Fruit fly (Drosophila melanogaster) whole organism, pupa: ENCODE results near the gene firl.

Experiments
- CG10348 ChIP-seq: fragments of 200-800 bp; sonication (Bioruptor generic); IDR thresholded peaks from 2 replicates; pipeline ENCODE4 v1.3.6; 2022; ENCODE audit warnings: missing biosample characterization, missing genetic modification characterization
- CG12605 ChIP-seq: fragments of 200-800 bp; sonication (Bioruptor generic); IDR thresholded peaks from 2 replicates; pipeline ENCODE4 v1.3.6; 2022; ENCODE audit warnings: missing biosample characterization, missing genetic modification characterization
- CG13204 ChIP-seq: fragments of 200-800 bp; sonication (Bioruptor generic); optimal IDR thresholded peaks from 2 replicates; lab custom pipeline; 2018; ENCODE audit warnings: missing biosample characterization, mild to moderate bottlenecking, missing genetic modification characterization, moderate library complexity
- CG14655 ChIP-seq: fragments of 200-800 bp; sonication (Bioruptor generic); optimal IDR thresholded peaks from 3 replicates; lab custom pipeline; 2017; ENCODE audit warnings: mild to moderate bottlenecking, missing biosample characterization, missing genetic modification reagents, missing genetic modification characterization
- CG15710 ChIP-seq: fragments of 200-800 bp; sonication (Bioruptor generic); optimal IDR thresholded peaks from 2 replicates; lab custom pipeline; 2018; ENCODE audit warnings: missing biosample characterization, mild to moderate bottlenecking, missing genetic modification characterization, moderate library complexity
- CG17806 ChIP-seq: fragments of 200-800 bp; sonication (Bioruptor generic); optimal IDR thresholded peaks from 2 replicates; lab custom pipeline; 2018; ENCODE audit warnings: missing biosample characterization, mild to moderate bottlenecking, missing genetic modification characterization, moderate library complexity
- CG34367 ChIP-seq: fragments of 200-800 bp; sonication (Bioruptor generic); optimal IDR thresholded peaks from 2 replicates; lab custom pipeline; 2018; ENCODE audit warnings: missing biosample characterization, mild to moderate bottlenecking, missing genetic modification characterization
- CG8159 ChIP-seq: fragments of 200-800 bp; sonication (Bioruptor generic); optimal IDR thresholded peaks from 3 replicates; lab custom pipeline; 2018; ENCODE audit warnings: missing biosample characterization, mild to moderate bottlenecking, missing genetic modification characterization, moderate library complexity
- CG9948 ChIP-seq: fragments of 200-800 bp; sonication (Bioruptor generic); optimal IDR thresholded peaks from 2 replicates; lab custom pipeline; 2018; ENCODE audit warnings: missing biosample characterization, mild to moderate bottlenecking, missing genetic modification characterization, moderate library complexity
- D1 ChIP-seq: fragments of 200-800 bp; sonication (Bioruptor generic); optimal IDR thresholded peaks from 2 replicates; lab custom pipeline; 2018; ENCODE audit warnings: missing biosample characterization, mild to moderate bottlenecking, missing genetic modification characterization, moderate library complexity
- EcR ChIP-seq: fragments of 200-800 bp; sonication (Bioruptor generic); optimal IDR thresholded peaks from 3 replicates; lab custom pipeline; 2019; ENCODE audit warnings: missing biosample characterization, missing genetic modification characterization, mild to moderate bottlenecking, moderate library complexity, missing genetic modification reagents
- Pif1B ChIP-seq: fragments of 200-800 bp; sonication (Bioruptor generic); optimal IDR thresholded peaks from 3 replicates; lab custom pipeline; 2016; ENCODE audit warnings: missing biosample characterization, missing genetic modification characterization
- Snoo ChIP-seq: fragments of 200-800 bp; sonication (Bioruptor generic); optimal IDR thresholded peaks from 3 replicates; lab custom pipeline; 2017; ENCODE audit warnings: missing biosample characterization, mild to moderate bottlenecking, missing genetic modification characterization, inconsistent platforms
- gl ChIP-seq: fragments of 200-800 bp; sonication (Bioruptor generic); optimal IDR thresholded peaks from 2 replicates; lab custom pipeline; 2018; ENCODE audit warnings: missing biosample characterization, mild to moderate bottlenecking, missing genetic modification characterization

DNA sequence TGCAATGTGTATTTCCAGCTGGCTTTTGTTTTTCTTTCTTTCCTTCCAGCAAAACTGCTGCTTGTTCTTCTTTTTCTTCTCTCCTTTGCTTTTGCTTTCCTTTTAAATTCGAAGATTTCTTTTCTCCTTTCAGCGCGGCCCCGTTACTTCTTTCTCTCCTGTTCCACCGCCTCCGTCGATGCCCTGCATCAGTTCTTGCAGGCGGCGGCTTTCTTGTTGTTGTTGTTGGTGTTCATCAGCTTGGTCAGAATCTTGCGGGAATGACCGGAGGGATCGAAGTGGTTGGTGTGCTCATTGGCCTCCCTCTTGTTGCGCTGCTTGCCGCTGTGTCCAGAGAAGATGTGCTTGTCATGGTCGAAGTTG lies 21.0 kb downstream of the firl start:
- no peak for TF ChIP-seq Pif1B
- no peak for TF ChIP-seq CG12605
- TF ChIP-seq CG10348 (GFP tag; lab: Robert Waterston, UW) = no peak
- TF ChIP-seq CG34367 (tag; lab: Kevin White, UChicago) = no peak
- TF ChIP-seq CG9948 (tag; lab: Kevin White, UChicago) = no peak
- TF ChIP-seq CG15710 (tag; lab: Kevin White, UChicago) = no peak
- TF ChIP-seq CG13204 = no peak
- TF ChIP-seq gl (tag; lab: Kevin White, UChicago) = no peak
- TF ChIP-seq CG14655 (GFP tag; lab: Kevin White, UChicago) = no peak
- no peak for TF ChIP-seq Snoo (tag; lab: Kevin White, UChicago)
- TF ChIP-seq EcR (GFP tag; lab: Kevin White, UChicago) = no peak
- TF ChIP-seq CG8159 = no peak
- TF ChIP-seq D1 (tag; lab: Kevin White, UChicago) = no peak
- no peak for TF ChIP-seq CG17806 (tag; lab: Kevin White, UChicago)
